ENCODE assay signal across 1 fruit fly cellular context in genomic region chr2L:18466202-18466591, dm6.
A peak's percentile ranks its signal among the peaks of the same experiment; 100 is the strongest.
TF ChIP-seq lines count a peak whose summit lies in the region.

No protein-coding gene starts in this region.

TF ChIP-seq in whole organism, prepupa, 60 proteins besides CTCF, POLR2A, EP300 and RAD21 (continued from another document):
- peak; percentile 79 for TF ChIP-seq esn (GFP tag; optimal IDR thresholded peaks at IDR 0.05; lab: Kevin White, UChicago)
- TF ChIP-seq Sox14 (GFP tag; optimal IDR thresholded peaks at IDR 0.05; lab: Kevin White, UChicago), result peak; percentile 55
- no peak for TF ChIP-seq CG11294 (GFP tag; IDR thresholded peaks at IDR 0.05; lab: Robert Waterston, UW)
- no peak for TF ChIP-seq Lpt (GFP tag; optimal IDR thresholded peaks at IDR 0.05; lab: Kevin White, UChicago)
- no peak for TF ChIP-seq dsx (GFP tag; optimal IDR thresholded peaks at IDR 0.05; lab: Kevin White, UChicago; ENCODE audit: poor library complexity, severe bottlenecking)
- no peak for TF ChIP-seq vri (GFP tag; optimal IDR thresholded peaks at IDR 0.05; lab: Kevin White, UChicago)
- TF ChIP-seq achi (GFP tag; optimal IDR thresholded peaks at IDR 0.05; lab: Kevin White, UChicago), result peak; percentile 55
- no peak for TF ChIP-seq Gug (GFP tag; IDR thresholded peaks at IDR 0.05; lab: Robert Waterston, UW)
- TF ChIP-seq CG31627 (GFP tag; optimal IDR thresholded peaks at IDR 0.05; lab: Kevin White, UChicago), result peak; percentile 51
- no peak for TF ChIP-seq CG8319 (GFP tag; optimal IDR thresholded peaks at IDR 0.05; lab: Kevin White, UChicago)
- TF ChIP-seq Smox (GFP tag; optimal IDR thresholded peaks at IDR 0.05; lab: Kevin White, UChicago), result peak; percentile 70
- no peak for TF ChIP-seq CG6808 (GFP tag; optimal IDR thresholded peaks at IDR 0.05; lab: Kevin White, UChicago)
- TF ChIP-seq CG32006 (GFP tag; optimal IDR thresholded peaks at IDR 0.05; lab: Kevin White, UChicago), result peak; percentile 57
- TF ChIP-seq Eip93F (GFP tag; optimal IDR thresholded peaks at IDR 0.05; lab: Kevin White, UChicago), result no peak
- TF ChIP-seq Eip75B (GFP tag; optimal IDR thresholded peaks at IDR 0.05; lab: Kevin White, UChicago), result peak; percentile 24
- TF ChIP-seq CG8119 (GFP tag; IDR thresholded peaks at IDR 0.05; lab: Robert Waterston, UW), result no peak
- TF ChIP-seq salr (GFP tag; optimal IDR thresholded peaks at IDR 0.05; lab: Kevin White, UChicago), result peak in 1 of 2 experiments; percentile 67
- peak; percentile 70 for TF ChIP-seq OdsH (GFP tag; optimal IDR thresholded peaks at IDR 0.05; lab: Kevin White, UChicago)
- peak; percentile 61 for TF ChIP-seq CG10631 (GFP tag; optimal IDR thresholded peaks at IDR 0.05; lab: Kevin White, UChicago)
- TF ChIP-seq CG7368 (GFP tag; optimal IDR thresholded peaks at IDR 0.05; lab: Kevin White, UChicago), result no peak
- TF ChIP-seq Hr39 (GFP tag; optimal IDR thresholded peaks at IDR 0.05; lab: Kevin White, UChicago), result peak; percentile 70
- no peak for TF ChIP-seq fkh (GFP tag; optimal IDR thresholded peaks at IDR 0.05; lab: Kevin White, UChicago)
- TF ChIP-seq ss (GFP tag; optimal IDR thresholded peaks at IDR 0.05; lab: Kevin White, UChicago), result no peak
- peak; percentile 84 for TF ChIP-seq Eip78C (GFP tag; lab: Kevin White, UChicago)
- TF ChIP-seq CG16779 (tag; optimal IDR thresholded peaks at IDR 0.05; lab: Kevin White, UChicago), result no peak
- no peak for TF ChIP-seq CG6163 (GFP tag; IDR thresholded peaks at IDR 0.05; lab: Robert Waterston, UW)
- TF ChIP-seq CG6854 (GFP tag; optimal IDR thresholded peaks at IDR 0.05; lab: Kevin White, UChicago), result no peak
- peak; percentile 31 for TF ChIP-seq CG3032 (tag; optimal IDR thresholded peaks at IDR 0.05; lab: Kevin White, UChicago)
- TF ChIP-seq Hr38 (GFP tag; optimal IDR thresholded peaks at IDR 0.05; lab: Kevin White, UChicago), result no peak
- peak; percentile 64 for TF ChIP-seq CG3919 (GFP tag; optimal IDR thresholded peaks at IDR 0.05; lab: Kevin White, UChicago)
